Worm (Caenorhabditis elegans): Measurements from ENCODE around the gene lips-2.

ce11 chrX:12314395-12314794, 28.8 kb downstream of the lips-2 start:
- no peak for TF ChIP-seq aly-2 (tag; optimal IDR thresholded peaks at IDR 0.05)
- TF ChIP-seq snpc-4 (tag; optimal IDR thresholded peaks at IDR 0.05): no peak
- no peak for TF ChIP-seq nhr-11 (tag; optimal IDR thresholded peaks at IDR 0.05)
- TF ChIP-seq ztf-11 (tag; optimal IDR thresholded peaks at IDR 0.05): no peak
- TF ChIP-seq lin-13 (GFP tag; optimal IDR thresholded peaks at IDR 0.05): no peak
- TF ChIP-seq zag-1 (tag; optimal IDR thresholded peaks at IDR 0.05): no peak
- TF ChIP-seq R02D3.7 (tag; optimal IDR thresholded peaks at IDR 0.05): no peak
- no peak for TF ChIP-seq C34F6.9 (tag; optimal IDR thresholded peaks at IDR 0.05)
- no peak for TF ChIP-seq ama-1 (optimal IDR thresholded peaks at IDR 0.05)
- TF ChIP-seq unc-55 (GFP tag; optimal IDR thresholded peaks at IDR 0.05): no peak
- no peak for TF ChIP-seq lin-11 (tag; optimal IDR thresholded peaks at IDR 0.05)
- no peak for TF ChIP-seq nhr-12 (tag; optimal IDR thresholded peaks at IDR 0.05)
- TF ChIP-seq unc-62 (GFP tag; optimal IDR thresholded peaks at IDR 0.05): no peak
